Fruit fly (Drosophila melanogaster): ENCODE results near the gene CG31093.

The CG31093 gene

dm6 chr3R:25789355-25789754 lies 916 bp downstream of the CG31093 start, which contains the start of gene CG31380 (continued):
- TF ChIP-seq pnt (GFP tag; optimal IDR thresholded peaks at IDR 0.05) (no peak), Hr3 (GFP tag; optimal IDR thresholded peaks at IDR 0.05) (no peak), CG5245 (GFP tag; optimal IDR thresholded peaks at IDR 0.05) (no peak)

- TF ChIP-seq CG7556 (GFP tag; optimal IDR thresholded peaks at IDR 0.05): no peak
- TF ChIP-seq Fer1 (GFP tag; optimal IDR thresholded peaks at IDR 0.05): no peak
- TF ChIP-seq rib (GFP tag; IDR thresholded peaks at IDR 0.05): no peak
- TF ChIP-seq toy (GFP tag; IDR thresholded peaks at IDR 0.05): no peak
- no peak for TF ChIP-seq Max (GFP tag; optimal IDR thresholded peaks at IDR 0.05)
- TF ChIP-seq Nf-YB (GFP tag; optimal IDR thresholded peaks at IDR 0.05): no peak
- no peak for TF ChIP-seq CG17361 (GFP tag; IDR thresholded peaks at IDR 0.05)
- TF ChIP-seq Deaf1 (tag; optimal IDR thresholded peaks at IDR 0.05): no peak
- TF ChIP-seq CG17912 (GFP tag; optimal IDR thresholded peaks at IDR 0.05): no peak
- no peak for TF ChIP-seq hbn (GFP tag; IDR thresholded peaks at IDR 0.05; ENCODE audit: partially characterized antibody)
- TF ChIP-seq CG6272 (GFP tag; IDR thresholded peaks at IDR 0.05): no peak
These were observed 3.1 kb downstream of the CG31093 start, which contains the start of gene CG4960 for dm6 chr3R:25787198-25787597. CG4960 (minus strand) TSS chr3R:25787298.

dm6 chr3R:25782855-25783424 lies 7.3 kb downstream of the CG31093 start:
- TF ChIP-seq Fer1 (GFP tag; optimal IDR thresholded peaks at IDR 0.05) (no peak), tap (tag; optimal IDR thresholded peaks at IDR 0.05) (no peak), CG3163 (GFP tag; optimal IDR thresholded peaks at IDR 0.05) (peak; percentile 65), Trl (optimal IDR thresholded peaks at IDR 0.05) (peak; percentile 45 to 88), Trl (GFP tag; optimal IDR thresholded peaks at IDR 0.05) (no peak), CG31224 (GFP tag; IDR thresholded peaks at IDR 0.05) (no peak), abd-A (tag; optimal IDR thresholded peaks at IDR 0.05) (peak; percentile 15), Ets65A (GFP tag) (peak; percentile 30), z (GFP tag; IDR thresholded peaks at IDR 0.05) (peak; percentile 90), amos (GFP tag; IDR thresholded peaks at IDR 0.05; ENCODE audit: partially characterized antibody) (peak; percentile 16; the same call in 1 of the 2 replicates)

- TF ChIP-seq Mes4 (GFP tag; optimal IDR thresholded peaks at IDR 0.05): no peak
- no peak for TF ChIP-seq sens (GFP tag)
- TF ChIP-seq Hr51 (GFP tag; optimal IDR thresholded peaks at IDR 0.05): no peak
- TF ChIP-seq nom (GFP tag; optimal IDR thresholded peaks at IDR 0.05): no peak
- no peak for TF ChIP-seq CG9609 (GFP tag; optimal IDR thresholded peaks at IDR 0.05)
- no peak for TF ChIP-seq zfh2 (GFP tag; optimal IDR thresholded peaks at IDR 0.05)
- no peak for TF ChIP-seq sd (tag; optimal IDR thresholded peaks at IDR 0.05)
- TF ChIP-seq otp (GFP tag; IDR thresholded peaks at IDR 0.05): no peak
- TF ChIP-seq stc (GFP tag; IDR thresholded peaks at IDR 0.05): no peak
- no peak for TF ChIP-seq zf30C (GFP tag; optimal IDR thresholded peaks at IDR 0.05)
- no peak for TF ChIP-seq CG18619 (GFP tag; optimal IDR thresholded peaks at IDR 0.05)
- TF ChIP-seq Deaf1 (tag; optimal IDR thresholded peaks at IDR 0.05): no peak
These were observed 12.1 kb downstream of the CG31093 start, which contains the start of gene CG4956 for dm6 chr3R:25778205-25778604. CG4956 (minus strand) TSS chr3R:25778305.

- TF ChIP-seq Drgx (GFP tag; IDR thresholded peaks at IDR 0.05) (no peak), CG8944 (GFP tag; optimal IDR thresholded peaks at IDR 0.05) (no peak)
These were observed 13.2 kb downstream of the CG31093 start, which contains the start of gene CG17195 for dm6 chr3R:25777098-25777497. CG17195 (minus strand) TSS chr3R:25777198.
